Worm (Caenorhabditis elegans) whole organism, L4 larva: ENCODE measurements around the gene rpl-33.

ENCODE experiments used
- D1046.2 ChIP-seq: fragments of 200-800 bp; sonication (Bioruptor generic); IDR thresholded peaks from 2 replicates; pipeline ENCODE4 v1.3.6; 2022; ENCODE audit warnings: missing genetic modification characterization, missing compliant biosample characterization
- F44E2.7 ChIP-seq: fragments of 200-800 bp; sonication (Bioruptor generic); IDR thresholded peaks from 2 replicates; pipeline ENCODE4 v2.1.2; 2022; ENCODE audit warnings: missing genetic modification characterization, missing compliant biosample characterization
- F49E8.2 ChIP-seq: sonication (generic microtip); optimal IDR thresholded peaks from 2 replicates; lab custom pipeline; 2016; ENCODE audit warnings: missing compliant biosample characterization, mild to moderate bottlenecking, missing genetic modification characterization, borderline replicate concordance
- T20F7.1 ChIP-seq: fragments of 200-800 bp; sonication (Bioruptor generic); optimal IDR thresholded peaks from 2 replicates; lab custom pipeline; 2018; ENCODE audit warnings: mild to moderate bottlenecking, missing genetic modification characterization, missing compliant biosample characterization
- T26A8.4 ChIP-seq: fragments of 200-800 bp; sonication (Bioruptor generic); IDR thresholded peaks from 2 replicates; pipeline ENCODE4 v1.3.6; 2022; ENCODE audit warnings: missing genetic modification characterization, missing compliant biosample characterization
- Y105C5A.15 ChIP-seq: fragments of 200-800 bp; sonication (Bioruptor generic); IDR thresholded peaks from 2 replicates; pipeline ENCODE4 v1.3.6; 2022; ENCODE audit warnings: missing genetic modification characterization, missing compliant biosample characterization
- Y48G9A.11 ChIP-seq: fragments of 200-800 bp; sonication (Bioruptor generic); IDR thresholded peaks from 2 replicates; pipeline ENCODE4 v1.3.6; 2022; ENCODE audit warnings: missing genetic modification reagents, missing genetic modification characterization, missing compliant biosample characterization
- Y75B8A.6 ChIP-seq: fragments of 200-800 bp; sonication (Bioruptor generic); IDR thresholded peaks from 2 replicates; pipeline ENCODE4 v1.3.6; 2022; ENCODE audit warnings: missing genetic modification reagents, missing genetic modification characterization, missing compliant biosample characterization
- ceh-28 ChIP-seq: fragments of 150-350 bp; optimal IDR thresholded peaks from 2 replicates; lab custom pipeline; 2014; ENCODE audit warnings: missing biosample characterization, missing genetic modification reagents, missing genetic modification characterization
- ceh-62 ChIP-seq: sonication (generic microtip); optimal IDR thresholded peaks from 2 replicates; lab custom pipeline; 2017; ENCODE audit warnings: missing biosample characterization, missing genetic modification characterization
- ceh-82 ChIP-seq: sonication (generic microtip); optimal IDR thresholded peaks from 2 replicates; lab custom pipeline; 2017; ENCODE audit warnings: missing biosample characterization, missing genetic modification characterization
- ces-1 ChIP-seq: fragments of 150-350 bp; sonication (generic microtip); optimal IDR thresholded peaks from 4 replicates; lab custom pipeline; 2014; ENCODE audit warnings: missing biosample characterization, missing genetic modification reagents, missing genetic modification characterization
- ctbp-1 ChIP-seq: fragments of 200-800 bp; sonication (Bioruptor generic); IDR thresholded peaks from 2 replicates; pipeline ENCODE4 v1.3.6; 2022; ENCODE audit warnings: missing genetic modification reagents, missing genetic modification characterization, missing compliant biosample characterization
- daf-12 ChIP-seq: fragments of 150-350 bp; optimal IDR thresholded peaks from 2 replicates; lab custom pipeline; 2014; ENCODE audit warnings: missing biosample characterization, missing genetic modification reagents, missing genetic modification characterization
- daf-16 ChIP-seq, 3 experiments: sonication (generic microtip); optimal IDR thresholded peaks; 2 replicates each; lab custom pipeline; 2016 to 2017; ENCODE audit warnings: missing genetic modification characterization in 3 of 3, missing genetic modification reagents in 3 of 3, mild to moderate bottlenecking in 2 of 3, missing compliant biosample characterization in 2 of 3, missing biosample characterization in 1 of 3, moderate library complexity in 1 of 3
- dmd-8 ChIP-seq: fragments of 200-800 bp; sonication (Bioruptor generic); IDR thresholded peaks from 2 replicates; pipeline ENCODE4 v1.3.6; 2022; ENCODE audit warnings: missing genetic modification characterization, missing compliant biosample characterization
- dmd-9 ChIP-seq: fragments of 200-800 bp; sonication (Bioruptor generic); IDR thresholded peaks from 2 replicates; pipeline ENCODE4 v1.3.6; 2022; ENCODE audit warnings: missing genetic modification reagents, missing genetic modification characterization, missing compliant biosample characterization
- egl-27 ChIP-seq: sonication (generic microtip); optimal IDR thresholded peaks from 3 replicates; lab custom pipeline; 2017; ENCODE audit warnings: missing biosample characterization, missing genetic modification reagents, missing genetic modification characterization
- fkh-10 ChIP-seq: fragments of 150-350 bp; optimal IDR thresholded peaks from 2 replicates; lab custom pipeline; 2014; ENCODE audit warnings: missing biosample characterization, missing genetic modification reagents, missing genetic modification characterization
- fos-1 ChIP-seq: fragments of 150-350 bp; optimal IDR thresholded peaks from 2 replicates; lab custom pipeline; 2014; ENCODE audit warnings: missing biosample characterization, missing genetic modification characterization
- hif-1 ChIP-seq, 2 experiments: sonication (generic microtip); optimal IDR thresholded peaks; 2 replicates each; lab custom pipeline; 2016 to 2017; ENCODE audit warnings: missing compliant biosample characterization in 2 of 2, missing genetic modification characterization in 2 of 2, missing genetic modification reagents in 2 of 2, missing genotype in 2 of 2, mild to moderate bottlenecking in 1 of 2
- lim-7 ChIP-seq: fragments of 200-800 bp; sonication (Bioruptor generic); IDR thresholded peaks from 2 replicates; pipeline ENCODE4 v1.3.6; 2022; ENCODE audit warnings: missing genetic modification characterization, missing compliant biosample characterization
- lin-1 ChIP-seq: fragments of 200-800 bp; sonication (Bioruptor generic); IDR thresholded peaks from 2 replicates; pipeline ENCODE4 v1.3.6; 2022; ENCODE audit warnings: missing genetic modification reagents, missing genetic modification characterization, missing compliant biosample characterization
- lin-13 ChIP-seq: fragments of 150-350 bp; optimal IDR thresholded peaks from 2 replicates; lab custom pipeline; 2014; ENCODE audit warnings: missing biosample characterization, missing genetic modification reagents, missing genetic modification characterization
- lin-15B ChIP-seq: fragments of 150-350 bp; sonication (generic microtip); optimal IDR thresholded peaks from 3 replicates; lab custom pipeline; 2014; ENCODE audit warnings: missing biosample characterization, missing genetic modification characterization
- lin-38 ChIP-seq: fragments of 200-800 bp; sonication (Bioruptor generic); IDR thresholded peaks from 2 replicates; pipeline ENCODE4 v1.3.6; 2022; ENCODE audit warnings: missing genetic modification reagents, missing genetic modification characterization, missing compliant biosample characterization
- lsy-2 ChIP-seq, 2 experiments: fragments of 150-350 bp in 1 of 2; sonication (generic microtip) in 1 of 2; optimal IDR thresholded peaks; 2 replicates each; lab custom pipeline; 2014 to 2017; ENCODE audit warnings: missing biosample characterization in 2 of 2, missing genetic modification characterization in 2 of 2
- madf-9 ChIP-seq: fragments of 200-800 bp; sonication (Bioruptor generic); conservative IDR thresholded peaks from 2 replicates; pipeline ENCODE4 v1.3.6; 2022; ENCODE audit warnings: missing genetic modification reagents, missing genetic modification characterization, missing compliant biosample characterization
- mdl-1 ChIP-seq, 2 experiments: fragments of 150-350 bp in 1 of 2; sonication (generic microtip) in 1 of 2; optimal IDR thresholded peaks; 2 replicates each; lab custom pipeline; 2014 to 2017; ENCODE audit warnings: missing biosample characterization in 2 of 2, missing genetic modification characterization in 2 of 2
- mes-2 ChIP-seq: sonication (generic microtip); optimal IDR thresholded peaks from 2 replicates; lab custom pipeline; 2016; ENCODE audit warnings: missing genotype, mild to moderate bottlenecking, missing genetic modification characterization, missing compliant biosample characterization; ENCODE audit not compliant: poor library complexity, severe bottlenecking
- mxl-2 ChIP-seq: fragments of 200-800 bp; sonication (Bioruptor generic); conservative IDR thresholded peaks from 2 replicates; pipeline ENCODE4 v1.3.6; 2022; ENCODE audit warnings: missing genetic modification reagents, missing genetic modification characterization, missing compliant biosample characterization
- nhr-102 ChIP-seq: sonication (generic microtip); optimal IDR thresholded peaks from 2 replicates; lab custom pipeline; 2016; ENCODE audit warnings: mild to moderate bottlenecking, missing genetic modification characterization, moderate library complexity, missing compliant biosample characterization
- nhr-111 ChIP-seq: fragments of 200-800 bp; sonication (Bioruptor generic); optimal IDR thresholded peaks from 2 replicates; lab custom pipeline; 2018; ENCODE audit warnings: mild to moderate bottlenecking, missing genetic modification characterization, missing compliant biosample characterization
- nhr-28 ChIP-seq: fragments of 150-350 bp; optimal IDR thresholded peaks from 2 replicates; lab custom pipeline; 2014; ENCODE audit warnings: missing biosample characterization, missing genetic modification characterization
- nhr-41 ChIP-seq: fragments of 200-800 bp; sonication (Bioruptor generic); IDR thresholded peaks from 2 replicates; pipeline ENCODE4 v1.3.6; 2022; ENCODE audit warnings: missing genetic modification reagents, missing genetic modification characterization, missing compliant biosample characterization
- nhr-42 ChIP-seq: fragments of 200-800 bp; sonication (Bioruptor generic); IDR thresholded peaks from 2 replicates; pipeline ENCODE4 v1.3.6; 2022; ENCODE audit warnings: missing genetic modification characterization, missing compliant biosample characterization
- nhr-48 ChIP-seq: sonication (generic microtip); optimal IDR thresholded peaks from 2 replicates; lab custom pipeline; 2016; ENCODE audit warnings: mild to moderate bottlenecking, missing genetic modification characterization, missing compliant biosample characterization
- php-3 ChIP-seq: fragments of 200-800 bp; sonication (Bioruptor generic); IDR thresholded peaks from 2 replicates; pipeline ENCODE4 v1.3.6; 2022; ENCODE audit warnings: missing genetic modification reagents, missing genetic modification characterization, missing compliant biosample characterization
- rbr-2 ChIP-seq: sonication (generic microtip); optimal IDR thresholded peaks from 2 replicates; lab custom pipeline; 2016; ENCODE audit warnings: missing genotype, missing genetic modification characterization, missing compliant biosample characterization
- sdz-12 ChIP-seq: fragments of 200-800 bp; sonication (Bioruptor generic); optimal IDR thresholded peaks from 2 replicates; lab custom pipeline; 2018; ENCODE audit warnings: mild to moderate bottlenecking, missing genetic modification characterization, missing compliant biosample characterization
- set-16 ChIP-seq: fragments of 200-800 bp; sonication (Bioruptor generic); IDR thresholded peaks from 2 replicates; pipeline ENCODE4 v1.3.6; 2022; ENCODE audit warnings: missing genetic modification reagents, missing genetic modification characterization, missing compliant biosample characterization
- skn-1 ChIP-seq: fragments of 150-350 bp; optimal IDR thresholded peaks from 2 replicates; lab custom pipeline; 2014; ENCODE audit warnings: missing biosample characterization, missing genetic modification characterization
- snpc-1.2 ChIP-seq: fragments of 200-800 bp; sonication (Bioruptor generic); IDR thresholded peaks from 2 replicates; pipeline ENCODE4 v1.3.6; 2022; ENCODE audit warnings: missing genetic modification reagents, missing genetic modification characterization, missing compliant biosample characterization
- spr-3 ChIP-seq: fragments of 200-800 bp; sonication (Bioruptor generic); optimal IDR thresholded peaks from 2 replicates; lab custom pipeline; 2018; ENCODE audit warnings: mild to moderate bottlenecking, missing genetic modification characterization, missing compliant biosample characterization
- tra-1 ChIP-seq: fragments of 200-800 bp; sonication (Bioruptor generic); IDR thresholded peaks from 2 replicates; pipeline ENCODE4 v1.3.6; 2022; ENCODE audit warnings: missing genetic modification reagents, missing genetic modification characterization, missing compliant biosample characterization
- unc-130 ChIP-seq: sonication (generic microtip); optimal IDR thresholded peaks from 2 replicates; lab custom pipeline; 2016; ENCODE audit warnings: missing genetic modification reagents, missing genetic modification characterization, missing compliant biosample characterization
- zfp-2 ChIP-seq: sonication (generic microtip); optimal IDR thresholded peaks from 2 replicates; lab custom pipeline; 2016; ENCODE audit warnings: mild to moderate bottlenecking, missing genetic modification characterization, missing compliant biosample characterization
- zfp-3 ChIP-seq: fragments of 200-800 bp; sonication (Bioruptor generic); conservative IDR thresholded peaks from 2 replicates; pipeline ENCODE4 v1.3.6; 2022; ENCODE audit warnings: missing genetic modification reagents, missing genetic modification characterization, missing compliant biosample characterization
- ztf-7 ChIP-seq: fragments of 150-350 bp; optimal IDR thresholded peaks from 2 replicates; lab custom pipeline; 2014; ENCODE audit warnings: missing biosample characterization, missing genetic modification characterization

Gene rpl-33

DNA sequence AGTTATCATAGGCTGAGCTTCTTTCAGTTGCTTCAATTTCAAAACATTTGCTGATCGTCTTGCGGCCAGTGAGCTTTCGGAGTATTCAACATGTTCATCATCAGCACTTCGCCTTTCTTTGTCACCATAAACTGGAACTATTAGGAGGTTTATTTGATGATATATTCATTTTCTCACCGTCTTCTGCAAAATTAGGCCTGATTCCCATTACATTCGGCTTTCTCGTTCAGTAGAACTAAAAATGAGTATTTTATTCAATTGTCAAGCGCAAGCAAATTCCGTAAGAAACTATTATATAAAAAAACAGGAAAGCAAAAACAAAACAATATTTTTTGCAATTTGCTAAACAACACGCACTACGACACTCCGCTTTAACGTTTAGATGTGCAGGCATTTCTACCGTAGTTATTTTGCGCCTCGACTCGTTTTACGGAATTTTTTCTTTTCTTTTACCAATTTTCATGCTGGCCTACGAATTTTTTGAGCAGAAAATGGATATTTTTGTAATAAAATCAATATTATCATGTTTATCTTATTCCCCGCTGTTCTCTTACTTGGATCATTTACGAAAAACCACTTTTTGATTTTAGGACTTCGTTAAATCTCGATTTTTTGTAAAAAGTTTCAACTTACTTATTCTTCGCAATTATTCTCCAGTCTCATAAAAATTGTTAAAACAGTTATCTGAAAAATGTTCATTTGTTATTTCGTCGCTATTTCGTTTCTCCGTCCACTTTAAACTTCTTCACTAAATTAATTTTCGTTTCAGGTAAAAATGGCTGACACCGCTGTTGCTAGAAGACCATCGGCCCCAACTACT lies at the start of gene rpl-33, which contains the start of gene farl-11 (continued):
- TF ChIP-seq T26A8.4 (GFP tag; lab: Robert Waterston, UW) (peak; percentile 35; the same call in 1 of the 2 replicates), D1046.2 (GFP tag; lab: Robert Waterston, UW) (no peak), lin-1 (GFP tag; lab: Robert Waterston, UW) (no peak), spr-3 (no peak), hif-1 (tag; optimal IDR thresholded peaks at IDR 0.05; lab: Kevin White, UChicago) (peak in 1 of 2 experiments; percentile 84), mes-2 (tag; lab: Kevin White, UChicago) (peak; percentile 89), egl-27 (tag; lab: Kevin White, UChicago) (no peak), zfp-3 (GFP tag; lab: Robert Waterston, UW) (no peak), sdz-12 (GFP tag; lab: Kevin White, UChicago) (no peak), Y48G9A.11 (GFP tag; lab: Robert Waterston, UW) (peak; percentile 99), lim-7 (GFP tag; lab: Robert Waterston, UW) (no peak), daf-16 (GFP tag; optimal IDR thresholded peaks at IDR 0.05; lab: Kevin White, UChicago) (peak in 1 of 2 experiments; percentile 28), daf-16 (tag; optimal IDR thresholded peaks at IDR 0.05; lab: Kevin White, UChicago) (peak; percentile 76), unc-130 (GFP tag; lab: Kevin White, UChicago) (no peak), mdl-1 (tag; optimal IDR thresholded peaks at IDR 0.05; lab: Kevin White, UChicago) (peak in 1 of 2 experiments; percentile 49), lsy-2 (tag; optimal IDR thresholded peaks at IDR 0.05; lab: Kevin White, UChicago) (peak; percentile 95 to 99), Y105C5A.15 (no peak), daf-12 (tag; lab: Kevin White, UChicago) (no peak), nhr-111 (GFP tag; lab: Kevin White, UChicago) (no peak), lin-38 (GFP tag; lab: Robert Waterston, UW) (peak; percentile 73), mxl-2 (GFP tag; lab: Robert Waterston, UW) (no peak), Y75B8A.6 (GFP tag; lab: Robert Waterston, UW) (no peak), nhr-48 (tag; lab: Kevin White, UChicago) (no peak), set-16 (GFP tag; lab: Robert Waterston, UW) (no peak), tra-1 (GFP tag; lab: Robert Waterston, UW) (no peak), php-3 (GFP tag; lab: Robert Waterston, UW) (no peak), ztf-7 (tag; lab: Kevin White, UChicago) (no peak), skn-1 (tag; lab: Kevin White, UChicago) (no peak), lin-15B (tag; lab: Kevin White, UChicago) (peak; percentile 80), nhr-28 (tag; lab: Kevin White, UChicago) (peak; percentile 70), zfp-2 (tag; lab: Kevin White, UChicago) (peak; percentile 70), ceh-28 (tag; lab: Kevin White, UChicago) (no peak), fkh-10 (peak; percentile 58), ces-1 (GFP tag; lab: Kevin White, UChicago) (peak; percentile 29), F49E8.2 (no peak), dmd-9 (GFP tag; lab: Robert Waterston, UW) (no peak), F44E2.7 (GFP tag; lab: Robert Waterston, UW) (no peak), madf-9 (GFP tag; lab: Robert Waterston, UW) (no peak), ceh-62 (tag; lab: Kevin White, UChicago) (no peak), ceh-82 (tag; lab: Kevin White, UChicago) (no peak), snpc-1.2 (GFP tag; lab: Robert Waterston, UW) (no peak), rbr-2 (tag; lab: Kevin White, UChicago) (peak; percentile 71), ctbp-1 (GFP tag; lab: Robert Waterston, UW) (no peak), nhr-41 (GFP tag; lab: Robert Waterston, UW) (no peak), T20F7.1 (peak; percentile 99), lin-13 (GFP tag; lab: Kevin White, UChicago) (peak; percentile 78), fos-1 (no peak), nhr-42 (GFP tag; lab: Robert Waterston, UW) (no peak), dmd-8 (GFP tag; lab: Robert Waterston, UW) (no peak), nhr-102 (tag; lab: Kevin White, UChicago) (no peak)
